Worm (Caenorhabditis elegans) whole organism, midembryonic: Measurements from ENCODE around the gene oac-6.

Source experiments
- T22C8.4 ChIP-seq: fragments of 200-800 bp; sonication (Bioruptor generic); IDR thresholded peaks from 2 replicates; pipeline ENCODE4 v1.3.6; 2022; ENCODE audit warnings: missing genetic modification characterization, missing compliant biosample characterization
- cog-1 ChIP-seq: sonication (generic microtip); optimal IDR thresholded peaks from 2 replicates; lab custom pipeline; 2016; ENCODE audit warnings: missing genetic modification characterization, missing compliant biosample characterization
- flt-1 ChIP-seq: fragments of 200-800 bp; sonication (Bioruptor generic); IDR thresholded peaks from 2 replicates; pipeline ENCODE4 v1.3.6; 2022; ENCODE audit warnings: missing genetic modification characterization, missing compliant biosample characterization
- klf-2 ChIP-seq: fragments of 200-800 bp; sonication (Bioruptor generic); conservative IDR thresholded peaks from 2 replicates; pipeline ENCODE4 v1.3.6; 2022; ENCODE audit warnings: missing genetic modification reagents, missing genetic modification characterization, missing compliant biosample characterization
- med-1 ChIP-seq: sonication (generic microtip); optimal IDR thresholded peaks from 2 replicates; lab custom pipeline; 2017; ENCODE audit warnings: missing genetic modification characterization, mild to moderate bottlenecking, missing compliant biosample characterization, antibody characterized with exemption, missing genetic modification reagents; ENCODE audit not compliant: insufficient read depth
- ref-1 ChIP-seq: fragments of 200-800 bp; sonication (Bioruptor generic); conservative IDR thresholded peaks from 2 replicates; pipeline ENCODE4 v1.3.6; 2022; ENCODE audit warnings: missing genetic modification reagents, missing genetic modification characterization, missing compliant biosample characterization
- tab-1 ChIP-seq: fragments of 200-800 bp; sonication (Bioruptor generic); IDR thresholded peaks from 2 replicates; pipeline ENCODE4 v1.3.6; 2022; ENCODE audit warnings: missing genetic modification characterization, missing compliant biosample characterization
- ztf-23 ChIP-seq: fragments of 200-800 bp; sonication (Bioruptor generic); IDR thresholded peaks from 2 replicates; pipeline ENCODE4 v1.3.6; 2022; ENCODE audit warnings: missing genetic modification reagents, missing genetic modification characterization, missing compliant biosample characterization
- ztf-29 ChIP-seq: fragments of 200-800 bp; sonication (Bioruptor generic); IDR thresholded peaks from 2 replicates; pipeline ENCODE4 v1.3.6; 2022; ENCODE audit warnings: missing genetic modification reagents, missing genetic modification characterization, missing compliant biosample characterization

Gene oac-6

ce11 chrV:16282147-16282546, 20.4 kb upstream of the oac-6 start, which contains the start of gene F28G4.2:
Gene F28G4.2, minus strand, starts transcription at chrV:16282321.
- TF ChIP-seq med-1 (GFP tag; lab: Kevin White, UChicago) (no peak), cog-1 (tag; lab: Kevin White, UChicago) (no peak), ztf-29 (GFP tag; lab: Robert Waterston, UW) (no peak), klf-2 (GFP tag; lab: Robert Waterston, UW) (no peak), ztf-23 (GFP tag; lab: Robert Waterston, UW) (no peak), flt-1 (no peak), tab-1 (GFP tag; lab: Robert Waterston, UW) (no peak), T22C8.4 (GFP tag; lab: Robert Waterston, UW) (no peak), ref-1 (GFP tag; lab: Robert Waterston, UW) (no peak)

ce11 chrV:16285794-16286193, 16.7 kb upstream of the oac-6 start, which contains the start of gene F28G4.4:
Gene F28G4.4, minus strand, starts transcription at chrV:16285894.
- TF ChIP-seq med-1 (GFP tag; lab: Kevin White, UChicago) (no peak), ztf-23 (GFP tag; lab: Robert Waterston, UW) (no peak), ztf-29 (GFP tag; lab: Robert Waterston, UW) (no peak), T22C8.4 (GFP tag; lab: Robert Waterston, UW) (no peak), tab-1 (GFP tag; lab: Robert Waterston, UW) (no peak), flt-1 (no peak), cog-1 (tag; lab: Kevin White, UChicago) (no peak), klf-2 (GFP tag; lab: Robert Waterston, UW) (no peak), ref-1 (GFP tag; lab: Robert Waterston, UW) (no peak)

- TF ChIP-seq ref-1 (GFP tag; lab: Robert Waterston, UW) (no peak), cog-1 (tag; lab: Kevin White, UChicago) (no peak), med-1 (GFP tag; lab: Kevin White, UChicago) (no peak), ztf-29 (GFP tag; lab: Robert Waterston, UW) (no peak)
Observed at ce11 chrV:16287619-16288018, 14.9 kb upstream of the oac-6 start, which contains the start of gene F28G4.3. Gene F28G4.3, minus strand, starts transcription at chrV:16287719.

DNA sequence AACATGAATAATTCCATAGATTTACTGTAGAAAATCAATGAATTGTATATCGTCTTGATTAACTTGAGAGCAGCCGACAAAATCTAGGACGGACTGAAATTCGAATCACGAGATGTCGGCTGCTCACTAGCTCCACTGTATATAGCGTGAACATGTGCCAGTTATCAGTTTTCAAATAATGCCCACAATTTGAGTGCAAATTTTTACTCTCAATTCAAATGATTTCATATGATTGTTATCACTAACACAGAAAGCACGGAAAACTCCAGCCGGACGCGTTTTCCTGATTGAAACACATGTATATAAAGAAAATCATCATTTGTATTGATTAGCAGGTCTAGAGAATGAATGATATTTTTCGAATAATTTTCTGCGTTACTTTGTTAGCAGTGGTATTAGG, 10.1 kb upstream of the oac-6 start, which contains the start of gene oac-5:
Gene oac-5, plus strand, starts transcription at position 301 of the 400 bp plus-strand sequence.
- TF ChIP-seq med-1 (GFP tag; lab: Kevin White, UChicago) (no peak), T22C8.4 (GFP tag; lab: Robert Waterston, UW) (no peak), klf-2 (GFP tag; lab: Robert Waterston, UW) (no peak), ref-1 (GFP tag; lab: Robert Waterston, UW) (no peak), ztf-23 (GFP tag; lab: Robert Waterston, UW) (no peak), tab-1 (GFP tag; lab: Robert Waterston, UW) (no peak), cog-1 (tag; lab: Kevin White, UChicago) (no peak), ztf-29 (GFP tag; lab: Robert Waterston, UW) (no peak), flt-1 (no peak)

DNA sequence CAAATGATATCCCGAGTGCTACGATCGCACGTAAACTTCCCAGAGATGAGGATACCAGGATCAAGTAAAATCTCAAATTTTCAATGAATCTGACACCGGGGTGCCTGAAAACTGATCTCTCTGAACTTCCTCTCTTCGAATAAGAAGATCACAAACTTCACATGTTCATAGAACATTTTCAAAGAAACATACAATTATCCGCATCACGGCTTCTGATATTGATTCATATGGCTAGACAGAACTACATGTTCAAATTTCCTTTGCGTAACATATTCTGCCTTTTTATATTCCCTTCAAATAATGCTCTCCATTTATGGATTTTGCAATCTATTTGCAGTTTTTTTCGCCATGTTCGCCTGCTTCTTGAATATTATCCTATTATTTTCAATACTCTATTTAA, 5.4 kb upstream of the oac-6 start, which contains the start of gene srbc-83:
Gene srbc-83, plus strand, starts transcription at position 301 of the 400 bp plus-strand sequence.
- TF ChIP-seq klf-2 (GFP tag; lab: Robert Waterston, UW): no peak
- TF ChIP-seq med-1 (GFP tag; lab: Kevin White, UChicago): no peak
- no peak for TF ChIP-seq ztf-23 (GFP tag; lab: Robert Waterston, UW)
- TF ChIP-seq cog-1 (tag; lab: Kevin White, UChicago): no peak
- TF ChIP-seq tab-1 (GFP tag; lab: Robert Waterston, UW): no peak
- TF ChIP-seq ref-1 (GFP tag; lab: Robert Waterston, UW): no peak
- no peak for TF ChIP-seq T22C8.4 (GFP tag; lab: Robert Waterston, UW)
- TF ChIP-seq flt-1: no peak
- no peak for TF ChIP-seq ztf-29 (GFP tag; lab: Robert Waterston, UW)

DNA sequence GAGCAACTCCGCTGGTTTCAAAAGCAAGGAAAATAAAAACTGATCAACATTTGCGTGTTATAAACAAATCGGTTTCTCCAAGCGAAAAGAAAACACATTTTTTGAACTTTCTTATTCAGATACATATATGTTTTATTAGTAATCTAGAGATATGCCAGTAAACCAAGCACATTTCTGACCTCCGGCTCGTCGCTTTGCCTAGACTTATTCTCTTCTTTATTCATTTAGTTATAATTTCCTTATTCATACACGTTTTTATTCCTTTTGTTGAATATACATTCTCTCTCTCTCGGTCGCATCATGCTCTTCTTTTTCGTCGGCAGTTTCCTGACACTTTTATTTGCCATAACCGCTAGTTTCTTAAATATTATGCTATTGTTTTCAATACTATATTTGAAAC, 3.8 kb upstream of the oac-6 start, which contains the start of gene srbc-84:
Gene srbc-84, plus strand, starts transcription at position 301 of the 400 bp plus-strand sequence.
- TF ChIP-seq ztf-29 (GFP tag; lab: Robert Waterston, UW) (no peak), flt-1 (no peak), tab-1 (GFP tag; lab: Robert Waterston, UW) (no peak), ref-1 (GFP tag; lab: Robert Waterston, UW) (no peak)

- no peak for TF ChIP-seq T22C8.4 (GFP tag; lab: Robert Waterston, UW)
- TF ChIP-seq flt-1: no peak
- no peak for TF ChIP-seq cog-1 (tag; lab: Kevin White, UChicago)
- no peak for TF ChIP-seq ref-1 (GFP tag; lab: Robert Waterston, UW)
- TF ChIP-seq klf-2 (GFP tag; lab: Robert Waterston, UW): no peak
- TF ChIP-seq med-1 (GFP tag; lab: Kevin White, UChicago): no peak
- TF ChIP-seq tab-1 (GFP tag; lab: Robert Waterston, UW): no peak
- TF ChIP-seq ztf-23 (GFP tag; lab: Robert Waterston, UW): no peak
- no peak for TF ChIP-seq ztf-29 (GFP tag; lab: Robert Waterston, UW)
Observed at ce11 chrV:16299834-16300233, 2.7 kb upstream of the oac-6 start.

DNA sequence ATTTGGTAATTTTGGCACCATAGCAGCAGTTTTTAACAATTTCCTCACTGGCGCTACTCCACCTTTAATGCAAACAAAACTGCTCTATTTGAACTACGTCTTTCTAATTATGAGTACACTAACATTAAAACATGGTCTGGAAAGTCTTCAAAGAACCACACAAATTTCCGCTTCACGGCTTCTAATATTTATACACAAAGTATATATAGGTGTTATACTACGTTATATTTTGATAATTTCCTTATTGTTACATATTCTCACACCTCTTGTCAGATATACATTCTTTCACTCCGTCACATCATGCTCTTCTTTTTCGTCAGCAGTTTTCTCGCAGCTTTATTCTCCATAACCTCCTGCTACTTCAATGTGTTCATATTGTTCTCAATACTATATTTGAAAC, 2.2 kb upstream of the oac-6 start, which contains the start of gene srbc-82:
Gene srbc-82, plus strand, starts transcription at position 301 of the 400 bp plus-strand sequence.
- no peak for TF ChIP-seq med-1 (GFP tag; lab: Kevin White, UChicago)
- no peak for TF ChIP-seq ref-1 (GFP tag; lab: Robert Waterston, UW)
- no peak for TF ChIP-seq klf-2 (GFP tag; lab: Robert Waterston, UW)
- TF ChIP-seq cog-1 (tag; lab: Kevin White, UChicago): no peak
- TF ChIP-seq tab-1 (GFP tag; lab: Robert Waterston, UW): no peak
- TF ChIP-seq flt-1: no peak
- no peak for TF ChIP-seq ztf-29 (GFP tag; lab: Robert Waterston, UW)
- no peak for TF ChIP-seq ztf-23 (GFP tag; lab: Robert Waterston, UW)
- no peak for TF ChIP-seq T22C8.4 (GFP tag; lab: Robert Waterston, UW)

- no peak for TF ChIP-seq flt-1
- no peak for TF ChIP-seq cog-1 (tag; lab: Kevin White, UChicago)
- no peak for TF ChIP-seq tab-1 (GFP tag; lab: Robert Waterston, UW)
- TF ChIP-seq T22C8.4 (GFP tag; lab: Robert Waterston, UW): no peak
- TF ChIP-seq ztf-23 (GFP tag; lab: Robert Waterston, UW): no peak
- TF ChIP-seq ztf-29 (GFP tag; lab: Robert Waterston, UW): no peak
- no peak for TF ChIP-seq med-1 (GFP tag; lab: Kevin White, UChicago)
- TF ChIP-seq klf-2 (GFP tag; lab: Robert Waterston, UW): no peak
- no peak for TF ChIP-seq ref-1 (GFP tag; lab: Robert Waterston, UW)
Observed at ce11 chrV:16307253-16307652, 4.7 kb downstream of the oac-6 start, which contains the start of gene srxa-7. Gene srxa-7, plus strand, starts transcription at chrV:16307553.
